Worm (Caenorhabditis elegans): Measurements from ENCODE around the gene sru-48.

DNA sequence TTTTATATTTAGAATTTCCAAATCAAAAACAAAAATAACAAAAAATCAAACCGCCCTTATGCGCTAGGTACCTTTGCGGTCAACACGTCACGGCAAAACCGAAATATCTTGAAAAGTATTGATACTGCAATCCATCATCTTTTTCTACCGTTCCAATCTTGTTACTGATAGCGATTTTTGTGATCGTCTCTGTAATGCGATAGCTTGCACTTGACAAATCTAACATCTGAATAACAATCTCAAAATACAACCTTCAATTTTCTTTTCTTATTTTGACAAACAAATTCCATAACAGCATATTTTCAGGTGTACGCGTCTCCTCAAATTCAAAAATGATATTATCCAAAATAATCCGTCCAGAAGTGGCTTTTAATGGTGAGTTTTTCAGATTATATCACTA, 46.0 kb upstream of the sru-48 start, which contains the start of gene tbc-7:
- TF ChIP-seq med-1 (GFP tag; optimal IDR thresholded peaks at IDR 0.05; ENCODE audit: insufficient read depth) (no peak), tab-1 (GFP tag; IDR thresholded peaks at IDR 0.05) (no peak), ref-1 (GFP tag; conservative IDR thresholded peaks at IDR 0.05) (no peak)

Measured in whole organism, midembryonic.